Fruit fly (Drosophila melanogaster) whole organism, embryonic: ENCODE results near the gene CG9302.

Experiments
- Asciz ChIP-seq: fragments of 200-800 bp; sonication (Bioruptor generic); optimal IDR thresholded peaks from 2 replicates; lab custom pipeline; 2017; ENCODE audit warnings: missing biosample characterization, mild to moderate bottlenecking, missing genetic modification characterization, missing genetic modification reagents
- Awh ChIP-seq: fragments of 200-800 bp; sonication (Bioruptor generic); IDR thresholded peaks from 2 replicates; pipeline ENCODE4, ENCODE4 v1.3.6; 2022; ENCODE audit warnings: missing biosample characterization, missing genetic modification characterization
- BEAF-32 ChIP-seq: fragments of 200-800 bp; sonication (Bioruptor generic); optimal IDR thresholded peaks from 3 replicates; lab custom pipeline; 2017; ENCODE audit warnings: missing biosample characterization, missing genetic modification characterization, mild to moderate bottlenecking, moderate library complexity, missing genetic modification reagents
- C15 ChIP-seq: fragments of 200-800 bp; sonication (Bioruptor generic); IDR thresholded peaks from 3 replicates; pipeline ENCODE4 v1.3.6; 2022; ENCODE audit warnings: missing biosample characterization, missing genetic modification characterization
- CG1024 ChIP-seq: fragments of 200-800 bp; sonication (Bioruptor generic); IDR thresholded peaks from 2 replicates; pipeline ENCODE4 v1.3.6; 2022; ENCODE audit warnings: missing biosample characterization, missing genetic modification characterization
- CG13287 ChIP-seq: fragments of 200-800 bp; sonication (Bioruptor generic); IDR thresholded peaks from 2 replicates; pipeline ENCODE4 v1.3.6; 2022; ENCODE audit warnings: missing biosample characterization, missing genetic modification characterization; ENCODE audit not compliant: partially characterized antibody
- CG1529 ChIP-seq: fragments of 200-800 bp; sonication (Bioruptor generic); optimal IDR thresholded peaks from 3 replicates; lab custom pipeline; 2018; ENCODE audit warnings: missing biosample characterization, missing genetic modification characterization
- CG1603 ChIP-seq: fragments of 200-800 bp; sonication (Bioruptor generic); optimal IDR thresholded peaks from 2 replicates; lab custom pipeline; 2019; ENCODE audit warnings: missing biosample characterization, mild to moderate bottlenecking, missing genetic modification characterization, moderate library complexity
- CG16815 ChIP-seq: fragments of 200-800 bp; sonication (Bioruptor generic); optimal IDR thresholded peaks from 3 replicates; lab custom pipeline; 2017; ENCODE audit warnings: missing biosample characterization, mild to moderate bottlenecking, missing genetic modification characterization
- CG17912 ChIP-seq: fragments of 200-800 bp; sonication (Bioruptor generic); optimal IDR thresholded peaks from 2 replicates; lab custom pipeline; 2018; ENCODE audit warnings: missing biosample characterization, mild to moderate bottlenecking, missing genetic modification characterization
- CG2712 ChIP-seq: fragments of 200-800 bp; optimal IDR thresholded peaks from 3 replicates; lab custom pipeline; 2019; ENCODE audit warnings: missing biosample characterization, mild to moderate bottlenecking, missing genetic modification characterization, moderate library complexity
- CG5953 ChIP-seq: fragments of 200-800 bp; sonication (Bioruptor generic); IDR thresholded peaks from 2 replicates; pipeline ENCODE4 v1.3.6; 2022; ENCODE audit warnings: missing biosample characterization, missing genetic modification characterization
- CG6175 ChIP-seq: fragments of 200-800 bp; sonication (Bioruptor generic); IDR thresholded peaks from 3 replicates; pipeline ENCODE4 v1.3.6; 2022; ENCODE audit warnings: missing biosample characterization, missing genetic modification characterization
- CG6272 ChIP-seq: fragments of 200-800 bp; sonication (Bioruptor generic); IDR thresholded peaks from 2 replicates; pipeline ENCODE4 v1.3.6; 2022; ENCODE audit warnings: missing biosample characterization, missing genetic modification characterization
- CG8290 ChIP-seq, 3 experiments: fragments of 200-800 bp; sonication (Bioruptor generic); optimal IDR thresholded peaks; 2 replicates each; lab custom pipeline; 2016 to 2019; ENCODE audit warnings: missing biosample characterization in 3 of 3, missing genetic modification characterization in 3 of 3, mild to moderate bottlenecking in 2 of 3, moderate library complexity in 1 of 3
- Dad ChIP-seq: fragments of 200-800 bp; sonication (Bioruptor generic); optimal IDR thresholded peaks from 3 replicates; lab custom pipeline; 2016; ENCODE audit warnings: missing biosample characterization, missing genetic modification characterization
- Fer1 ChIP-seq: fragments of 200-800 bp; sonication (Bioruptor generic); optimal IDR thresholded peaks from 2 replicates; lab custom pipeline; 2017; ENCODE audit warnings: missing biosample characterization, mild to moderate bottlenecking, missing genetic modification characterization
- Med ChIP-seq: fragments of 200-800 bp; sonication (Bioruptor generic); peaks from one replicate; lab custom pipeline; 2016; ENCODE audit warnings: missing biosample characterization, missing genetic modification characterization, mild to moderate bottlenecking, inconsistent platforms, moderate library complexity
- NC2β ChIP-seq: fragments of 200-800 bp; sonication (Bioruptor generic); optimal IDR thresholded peaks from 2 replicates; lab custom pipeline; 2016; ENCODE audit warnings: missing biosample characterization, missing genetic modification characterization
- NFAT ChIP-seq: fragments of 200-800 bp; sonication (Bioruptor generic); IDR thresholded peaks from 2 replicates; pipeline ENCODE4 v1.3.6; 2022; ENCODE audit warnings: missing biosample characterization, missing genetic modification characterization
- Nf-YC ChIP-seq: fragments of 200-800 bp; optimal IDR thresholded peaks from 3 replicates; lab custom pipeline; 2019; ENCODE audit warnings: missing biosample characterization, mild to moderate bottlenecking, missing genetic modification characterization, moderate library complexity
- Oaz ChIP-seq: fragments of 200-800 bp; sonication (Bioruptor generic); IDR thresholded peaks from 2 replicates; pipeline ENCODE4 v1.3.6; 2022; ENCODE audit warnings: missing biosample characterization, missing genetic modification characterization
- Optix ChIP-seq: fragments of 200-800 bp; sonication (Bioruptor generic); IDR thresholded peaks from 3 replicates; pipeline ENCODE4 v1.3.6; 2022; ENCODE audit warnings: missing biosample characterization, missing genetic modification characterization
- PHDP ChIP-seq: fragments of 200-800 bp; sonication (Bioruptor generic); optimal IDR thresholded peaks from 3 replicates; lab custom pipeline; 2018; ENCODE audit warnings: missing biosample characterization, mild to moderate bottlenecking, missing genetic modification characterization, moderate library complexity
- Ravus ChIP-seq: fragments of 200-800 bp; sonication (Bioruptor generic); IDR thresholded peaks from 2 replicates; pipeline ENCODE4 v1.3.6; 2022; ENCODE audit warnings: missing biosample characterization, missing genetic modification characterization
- Sin3A ChIP-seq: fragments of >200 bp; optimal IDR thresholded peaks from 2 replicates; lab custom pipeline; 2018
- Stat92E ChIP-seq, 3 experiments: fragments of >200 bp in 2 of 3; fragments of 200-800 bp in 1 of 3; sonication (Bioruptor generic) in 1 of 3; optimal IDR thresholded peaks; 2 replicates each; lab custom pipeline; 2017 to 2019; ENCODE audit warnings: missing biosample characterization in 3 of 3, missing genetic modification characterization in 3 of 3, mild to moderate bottlenecking in 1 of 3, moderate library complexity in 1 of 3
- ase ChIP-seq: fragments of 200-800 bp; sonication (Bioruptor generic); IDR thresholded peaks from 3 replicates; pipeline ENCODE4 v1.3.6; 2022; ENCODE audit warnings: missing biosample characterization, missing genetic modification characterization
- bbx ChIP-seq: fragments of 200-800 bp; sonication (Bioruptor generic); IDR thresholded peaks from 2 replicates; pipeline ENCODE4 v1.3.6; 2022; ENCODE audit warnings: missing biosample characterization, missing genetic modification characterization; ENCODE audit not compliant: partially characterized antibody
- croc ChIP-seq: fragments of 200-800 bp; sonication (Bioruptor generic); conservative IDR thresholded peaks from 3 replicates; pipeline ENCODE4 v1.3.6; 2022; ENCODE audit warnings: missing biosample characterization, missing genetic modification characterization
- disco-r ChIP-seq: fragments of 200-800 bp; sonication (Bioruptor generic); optimal IDR thresholded peaks from 2 replicates; lab custom pipeline; 2016; ENCODE audit warnings: missing biosample characterization, missing genetic modification characterization
- ems ChIP-seq: fragments of 200-800 bp; sonication (Bioruptor generic); optimal IDR thresholded peaks from 3 replicates; lab custom pipeline; 2016; ENCODE audit warnings: missing biosample characterization, missing genetic modification characterization
- fd102C ChIP-seq: fragments of 200-800 bp; sonication (Bioruptor generic); optimal IDR thresholded peaks from 2 replicates; lab custom pipeline; 2018; ENCODE audit warnings: missing biosample characterization, mild to moderate bottlenecking, missing genetic modification characterization, moderate library complexity
- fu2 ChIP-seq: fragments of 200-800 bp; sonication (Bioruptor generic); optimal IDR thresholded peaks from 2 replicates; lab custom pipeline; 2016; ENCODE audit warnings: missing biosample characterization, missing genetic modification characterization
- gfzf ChIP-seq: fragments of 200-800 bp; sonication (Bioruptor generic); optimal IDR thresholded peaks from 2 replicates; lab custom pipeline; 2016; ENCODE audit warnings: missing biosample characterization, mild to moderate bottlenecking, missing genetic modification characterization, moderate library complexity
- ham ChIP-seq: fragments of 200-800 bp; sonication (Bioruptor generic); IDR thresholded peaks from 2 replicates; pipeline ENCODE4 v1.3.6; 2022; ENCODE audit warnings: missing biosample characterization, missing genetic modification characterization
- kay ChIP-seq: fragments of 200-800 bp; sonication (Bioruptor generic); optimal IDR thresholded peaks from 2 replicates; lab custom pipeline; 2016; ENCODE audit warnings: missing biosample characterization, missing genetic modification characterization
- nau ChIP-seq: fragments of 200-800 bp; sonication (Bioruptor generic); optimal IDR thresholded peaks from 3 replicates; lab custom pipeline; 2017; ENCODE audit warnings: missing biosample characterization, mild to moderate bottlenecking, missing genetic modification characterization, missing genetic modification reagents
- pho ChIP-seq: fragments of 200-800 bp; sonication (Bioruptor generic); optimal IDR thresholded peaks from 2 replicates; lab custom pipeline; 2016; ENCODE audit warnings: missing biosample characterization, missing genetic modification characterization
- rib ChIP-seq: fragments of 200-800 bp; sonication (Bioruptor generic); IDR thresholded peaks from 2 replicates; pipeline ENCODE4 v1.3.6; 2022; ENCODE audit warnings: missing biosample characterization, missing genetic modification characterization
- row ChIP-seq: fragments of 200-800 bp; sonication (Bioruptor generic); IDR thresholded peaks from 3 replicates; pipeline ENCODE4 v1.3.6; 2022; ENCODE audit warnings: missing biosample characterization, missing genetic modification characterization
- slou ChIP-seq: fragments of 200-800 bp; sonication (Bioruptor generic); optimal IDR thresholded peaks from 3 replicates; lab custom pipeline; 2016; ENCODE audit warnings: missing biosample characterization, missing genetic modification characterization
- so ChIP-seq: fragments of 200-800 bp; sonication (Bioruptor generic); IDR thresholded peaks from 3 replicates; pipeline ENCODE4 v1.3.6; 2022; ENCODE audit warnings: missing biosample characterization, missing genetic modification characterization
- sob ChIP-seq: fragments of 200-800 bp; sonication (Bioruptor generic); IDR thresholded peaks from 2 replicates; pipeline ENCODE4 v1.3.6; 2022; ENCODE audit warnings: missing biosample characterization, missing genetic modification characterization
- trh ChIP-seq: fragments of 200-800 bp; sonication (Bioruptor generic); optimal IDR thresholded peaks from 2 replicates; lab custom pipeline; 2016; ENCODE audit warnings: missing biosample characterization, missing genetic modification characterization
- ttk ChIP-seq: fragments of 200-800 bp; sonication (Bioruptor generic); IDR thresholded peaks from 2 replicates; pipeline ENCODE4 v2.1.2; 2022; ENCODE audit warnings: missing biosample characterization, missing genetic modification characterization
- unpg ChIP-seq: fragments of 200-800 bp; sonication (Bioruptor generic); optimal IDR thresholded peaks from 3 replicates; lab custom pipeline; 2018; ENCODE audit warnings: missing biosample characterization, mild to moderate bottlenecking, missing genetic modification characterization, moderate library complexity
- vfl ChIP-seq: fragments of 200-800 bp; sonication (Bioruptor generic); optimal IDR thresholded peaks from 2 replicates; lab custom pipeline; 2016; ENCODE audit warnings: missing biosample characterization, missing genetic modification characterization
- zen2 ChIP-seq: fragments of 200-800 bp; sonication (Bioruptor generic); IDR thresholded peaks from 3 replicates; pipeline ENCODE4 v1.3.6; 2022; ENCODE audit warnings: missing biosample characterization, missing genetic modification characterization; ENCODE audit not compliant: partially characterized antibody
- zf30C ChIP-seq: fragments of 200-800 bp; sonication (Bioruptor generic); optimal IDR thresholded peaks from 3 replicates; lab custom pipeline; 2018; ENCODE audit warnings: missing biosample characterization, mild to moderate bottlenecking, missing genetic modification characterization

Gene CG9302

dm6 chr2L:13394903-13395302, 16.6 kb upstream of the CG9302 start, which contains the start of gene RpL24 (continued):
- TF ChIP-seq sob (GFP tag; lab: Robert Waterston, UW) = peak; percentile 92
- TF ChIP-seq CG1529 = peak; percentile 83
- peak; percentile 78 for TF ChIP-seq vfl (GFP tag; lab: Kevin White, UChicago)
- peak; percentile 67 for TF ChIP-seq zf30C
- peak; percentile 83 for TF ChIP-seq slou (GFP tag; lab: Kevin White, UChicago)
- TF ChIP-seq zen2 (GFP tag; lab: Robert Waterston, UW) = no peak; the same call in 2 of the 3 replicates
- TF ChIP-seq Med = peak; percentile 99
- TF ChIP-seq CG2712 (tag; lab: Kevin White, UChicago) = peak; percentile 85
- peak; percentile 84 for TF ChIP-seq rib (GFP tag; lab: Robert Waterston, UW)
- peak; percentile 81 for TF ChIP-seq ttk
- TF ChIP-seq NFAT = peak; percentile 91
- TF ChIP-seq Stat92E (GFP tag; optimal IDR thresholded peaks at IDR 0.05; lab: Kevin White, UChicago) = peak in 1 of 3 experiments; percentile 72
- TF ChIP-seq CG6272 (GFP tag; lab: Robert Waterston, UW) = peak; percentile 64; the same call in 1 of the 2 replicates
- TF ChIP-seq croc (GFP tag; lab: Robert Waterston, UW) = peak; percentile 36; the same call in 2 of the 3 replicates
- peak; percentile 89 for TF ChIP-seq disco-r (GFP tag; lab: Kevin White, UChicago)
- peak; percentile 79 for TF ChIP-seq pho
- TF ChIP-seq PHDP = peak; percentile 91
- peak; percentile 77 for TF ChIP-seq CG1024 (GFP tag; lab: Robert Waterston, UW)
- TF ChIP-seq CG8290 (GFP tag; optimal IDR thresholded peaks at IDR 0.05; lab: Kevin White, UChicago) = peak; percentile 85
- peak; percentile 77 to 80 for TF ChIP-seq CG8290 (tag; optimal IDR thresholded peaks at IDR 0.05; lab: Kevin White, UChicago)
- TF ChIP-seq Fer1 = peak; percentile 97
- peak; percentile 1 for TF ChIP-seq Sin3A (lab: Kevin White, UChicago)
- TF ChIP-seq ham (GFP tag; lab: Robert Waterston, UW) = peak; percentile 60; the same call in 1 of the 2 replicates
- TF ChIP-seq kay (GFP tag; lab: Kevin White, UChicago) = peak; percentile 37
- TF ChIP-seq row (GFP tag; lab: Robert Waterston, UW) = peak; percentile 68
- peak; percentile 47 for TF ChIP-seq CG16815 (GFP tag; lab: Kevin White, UChicago)
- peak; percentile 93 for TF ChIP-seq fd102C
- peak; percentile 26; the same call in 1 of the 2 replicates for TF ChIP-seq CG13287 (GFP tag; lab: Robert Waterston, UW)
- TF ChIP-seq BEAF-32 (GFP tag; lab: Kevin White, UChicago) = peak; percentile 36
- TF ChIP-seq Ravus (GFP tag; lab: Robert Waterston, UW) = peak; percentile 40; the same call in 1 of the 2 replicates
- peak; percentile 78 for TF ChIP-seq Nf-YC (tag; lab: Kevin White, UChicago)
- peak; percentile 90 for TF ChIP-seq unpg (GFP tag; lab: Kevin White, UChicago)
- peak; percentile 73 for TF ChIP-seq fu2
- peak; percentile 92 for TF ChIP-seq Dad (GFP tag; lab: Kevin White, UChicago)
- peak; percentile 29; the same call in 1 of the 2 replicates for TF ChIP-seq bbx (GFP tag; lab: Robert Waterston, UW)
- TF ChIP-seq CG17912 (GFP tag; lab: Kevin White, UChicago) = peak; percentile 97
- TF ChIP-seq ems = peak; percentile 87
- peak; percentile 88 for TF ChIP-seq gfzf (GFP tag; lab: Kevin White, UChicago)
- TF ChIP-seq Optix (GFP tag; lab: Robert Waterston, UW) = peak; percentile 73
- peak; percentile 76; the same call in 2 of the 3 replicates for TF ChIP-seq ase (GFP tag; lab: Robert Waterston, UW)
- peak; percentile 68; the same call in 2 of the 3 replicates for TF ChIP-seq C15 (GFP tag; lab: Robert Waterston, UW)
- peak; percentile 84; the same call in 2 of the 3 replicates for TF ChIP-seq CG6175 (GFP tag; lab: Robert Waterston, UW)
- peak; percentile 58 for TF ChIP-seq Oaz (GFP tag; lab: Robert Waterston, UW)
- TF ChIP-seq CG1603 (tag; lab: Kevin White, UChicago) = peak; percentile 85
- peak; percentile 92; the same call in 2 of the 3 replicates for TF ChIP-seq so (GFP tag; lab: Robert Waterston, UW)
- TF ChIP-seq Awh (GFP tag; lab: Robert Waterston, UW) = peak; percentile 91
- TF ChIP-seq CG5953 = peak; percentile 95
- TF ChIP-seq nau (GFP tag; lab: Kevin White, UChicago) = no peak
- peak; percentile 95 for TF ChIP-seq Asciz (GFP tag; lab: Kevin White, UChicago)
- TF ChIP-seq NC2β (GFP tag; lab: Kevin White, UChicago) = peak; percentile 97
- peak; percentile 69 for TF ChIP-seq trh
